Worm (Caenorhabditis elegans) whole organism, L1 larva: ENCODE results near the gene phf-31.
A peak's percentile ranks its signal among the peaks of the same experiment; 100 is the strongest.

Experiments
- ama-1 ChIP-seq: fragments of 150-350 bp; optimal IDR thresholded peaks from 2 replicates; lab custom pipeline; 2014
- egl-27 ChIP-seq, 2 experiments: fragments of 150-350 bp in 1 of 2; sonication (generic microtip); optimal IDR thresholded peaks; 3 replicates each; lab custom pipeline; 2017 to 2018; ENCODE audit warnings: missing biosample characterization in 2 of 2, missing genetic modification characterization in 2 of 2, missing genetic modification reagents in 2 of 2
- lin-35 ChIP-seq, 2 experiments: fragments of 150-350 bp; optimal IDR thresholded peaks; 2 replicates each; lab custom pipeline; 2014; ENCODE audit warnings: missing biosample characterization in 2 of 2, missing genetic modification characterization in 2 of 2, missing genetic modification reagents in 2 of 2
- nhr-12 ChIP-seq: sonication (generic microtip); optimal IDR thresholded peaks from 2 replicates; lab custom pipeline; 2017; ENCODE audit warnings: missing biosample characterization, missing genetic modification characterization
- nhr-28 ChIP-seq: fragments of 150-350 bp; optimal IDR thresholded peaks from 2 replicates; lab custom pipeline; 2014; ENCODE audit warnings: missing biosample characterization, missing genetic modification characterization
- pag-3 ChIP-seq: sonication (generic microtip); optimal IDR thresholded peaks from 2 replicates; lab custom pipeline; 2017; ENCODE audit warnings: missing genetic modification characterization, mild to moderate bottlenecking, missing compliant biosample characterization, antibody characterized with exemption, borderline replicate concordance; ENCODE audit not compliant: insufficient read depth
- rnt-1 ChIP-seq: sonication (generic microtip); optimal IDR thresholded peaks from 2 replicates; lab custom pipeline; 2016; ENCODE audit warnings: mild to moderate bottlenecking, missing genetic modification characterization, moderate library complexity, missing compliant biosample characterization
- unc-98 ChIP-seq: fragments of 200-800 bp; sonication (Bioruptor generic); IDR thresholded peaks from 2 replicates; pipeline ENCODE4 v1.3.6; 2022; ENCODE audit warnings: missing genetic modification characterization, missing compliant biosample characterization
- ztf-11 ChIP-seq, 2 experiments: sonication (generic microtip); optimal IDR thresholded peaks; 2 replicates each; lab custom pipeline; 2016 to 2017; ENCODE audit warnings: missing genetic modification characterization in 2 of 2, missing biosample characterization in 1 of 2, missing compliant biosample characterization in 1 of 2

ce11 chrX:10677552-10677951 is 4.2 kb upstream of the phf-31 start:
- no peak for TF ChIP-seq nhr-12 (tag; lab: Kevin White, UChicago)
- peak; percentile 36 to 49 for TF ChIP-seq lin-35 (GFP tag; optimal IDR thresholded peaks at IDR 0.05; lab: Kevin White, UChicago)
- peak; percentile 48 for TF ChIP-seq rnt-1 (tag; lab: Kevin White, UChicago)
- TF ChIP-seq egl-27 (tag; optimal IDR thresholded peaks at IDR 0.05; lab: Kevin White, UChicago) = no peak
- no peak for TF ChIP-seq nhr-28 (tag; lab: Kevin White, UChicago)
- no peak for TF ChIP-seq ama-1
- TF ChIP-seq unc-98 (GFP tag; lab: Robert Waterston, UW) = no peak
- TF ChIP-seq pag-3 (tag; lab: Kevin White, UChicago) = no peak
- TF ChIP-seq ztf-11 (tag; optimal IDR thresholded peaks at IDR 0.05; lab: Kevin White, UChicago) = peak in 1 of 2 experiments; percentile 9
